Fruit fly (Drosophila melanogaster) whole organism, embryonic: ENCODE data around the gene Acp1.

Experiments used
- Adf1 ChIP-seq: fragments of 200-800 bp; sonication (Bioruptor generic); IDR thresholded peaks from 2 replicates; pipeline ENCODE4 v1.3.6; 2022; ENCODE audit warnings: missing biosample characterization, missing genetic modification characterization
- Atf-2 ChIP-seq: fragments of 200-800 bp; sonication (Bioruptor generic); optimal IDR thresholded peaks from 2 replicates; lab custom pipeline; 2016; ENCODE audit warnings: missing biosample characterization, missing genetic modification characterization
- Awh ChIP-seq: fragments of 200-800 bp; sonication (Bioruptor generic); IDR thresholded peaks from 2 replicates; pipeline ENCODE4, ENCODE4 v1.3.6; 2022; ENCODE audit warnings: missing biosample characterization, missing genetic modification characterization
- B-H1 ChIP-seq: fragments of 200-800 bp; sonication (Bioruptor generic); IDR thresholded peaks from 3 replicates; pipeline ENCODE4 v1.3.6; 2022; ENCODE audit warnings: missing biosample characterization, missing genetic modification characterization
- Blimp-1 ChIP-seq: fragments of 200-800 bp; sonication (Bioruptor generic); optimal IDR thresholded peaks from 3 replicates; lab custom pipeline; 2018; ENCODE audit warnings: missing biosample characterization, missing genetic modification characterization, mild to moderate bottlenecking, moderate library complexity, missing genetic modification reagents
- CG10147 ChIP-seq: fragments of 200-800 bp; sonication (Bioruptor generic); optimal IDR thresholded peaks from 2 replicates; lab custom pipeline; 2019; ENCODE audit warnings: missing biosample characterization, mild to moderate bottlenecking, missing genetic modification characterization, moderate library complexity
- CG10366 ChIP-seq: fragments of 200-800 bp; sonication (Bioruptor generic); IDR thresholded peaks from 2 replicates; pipeline ENCODE4 v1.3.6; 2022; ENCODE audit warnings: missing biosample characterization, missing genetic modification characterization
- CG10543 ChIP-seq: fragments of 200-800 bp; sonication (Bioruptor generic); optimal IDR thresholded peaks from 3 replicates; lab custom pipeline; 2017; ENCODE audit warnings: missing biosample characterization, mild to moderate bottlenecking, missing genetic modification characterization, moderate library complexity
- CG11085 ChIP-seq: fragments of 200-800 bp; sonication (Bioruptor generic); IDR thresholded peaks from 2 replicates; pipeline ENCODE4 v1.3.6; 2022; ENCODE audit warnings: missing biosample characterization, missing genetic modification characterization
- CG12104 ChIP-seq: fragments of 200-800 bp; sonication (Bioruptor generic); optimal IDR thresholded peaks from 3 replicates; lab custom pipeline; 2016; ENCODE audit warnings: missing biosample characterization, missing genetic modification characterization
- CG13424 ChIP-seq: fragments of 200-800 bp; sonication (Bioruptor generic); optimal IDR thresholded peaks from 2 replicates; lab custom pipeline; 2019; ENCODE audit warnings: missing biosample characterization, mild to moderate bottlenecking, missing genetic modification characterization, moderate library complexity
- CG17912 ChIP-seq: fragments of 200-800 bp; sonication (Bioruptor generic); optimal IDR thresholded peaks from 2 replicates; lab custom pipeline; 2018; ENCODE audit warnings: missing biosample characterization, mild to moderate bottlenecking, missing genetic modification characterization
- CG2120 ChIP-seq: fragments of 200-800 bp; sonication (Bioruptor generic); optimal IDR thresholded peaks from 3 replicates; lab custom pipeline; 2016; ENCODE audit warnings: missing biosample characterization, missing genetic modification characterization
- CG30403 ChIP-seq: fragments of 200-800 bp; sonication (Bioruptor generic); optimal IDR thresholded peaks from 3 replicates; lab custom pipeline; 2016; ENCODE audit warnings: missing biosample characterization, missing genetic modification characterization
- CG3281 ChIP-seq: fragments of 200-800 bp; sonication (Bioruptor generic); optimal IDR thresholded peaks from 3 replicates; lab custom pipeline; 2017; ENCODE audit warnings: missing biosample characterization, mild to moderate bottlenecking, missing genetic modification characterization
- CG34422 ChIP-seq: fragments of 200-800 bp; sonication (Bioruptor generic); IDR thresholded peaks from 3 replicates; pipeline ENCODE4 v1.3.6; 2022; ENCODE audit warnings: missing biosample characterization, missing genetic modification characterization
- CG5953 ChIP-seq: fragments of 200-800 bp; sonication (Bioruptor generic); IDR thresholded peaks from 2 replicates; pipeline ENCODE4 v1.3.6; 2022; ENCODE audit warnings: missing biosample characterization, missing genetic modification characterization
- E2f2 ChIP-seq: fragments of 200-800 bp; sonication (Bioruptor generic); IDR thresholded peaks from 2 replicates; pipeline ENCODE4 v1.3.6; 2022; ENCODE audit warnings: missing biosample characterization, missing genetic modification characterization
- GATAe ChIP-seq: fragments of 200-800 bp; sonication (Bioruptor generic); conservative IDR thresholded peaks from 2 replicates; pipeline ENCODE4 v1.3.6; 2022; ENCODE audit warnings: missing biosample characterization, missing genetic modification characterization
- HLH4C ChIP-seq: fragments of 200-800 bp; sonication (Bioruptor generic); IDR thresholded peaks from 3 replicates; pipeline ENCODE4 v1.3.6; 2022; ENCODE audit warnings: missing biosample characterization, missing genetic modification characterization; ENCODE audit not compliant: partially characterized antibody
- HLH54F ChIP-seq: fragments of 200-800 bp; sonication (Bioruptor generic); optimal IDR thresholded peaks from 3 replicates; lab custom pipeline; 2016; ENCODE audit warnings: missing biosample characterization, missing genetic modification characterization
- Hr39 ChIP-seq: fragments of >200 bp; optimal IDR thresholded peaks from 2 replicates; lab custom pipeline; 2017
- Hr51 ChIP-seq, 2 experiments: fragments of 200-800 bp; sonication (Bioruptor generic); optimal IDR thresholded peaks; 2 replicates in 1 of 2; 3 replicates in 1 of 2; lab custom pipeline; 2016 to 2018; ENCODE audit warnings: missing biosample characterization in 2 of 2, missing genetic modification characterization in 2 of 2, mild to moderate bottlenecking in 1 of 2, moderate library complexity in 1 of 2
- Hr78 ChIP-seq, 2 experiments: fragments of 200-800 bp in 1 of 2; fragments of >200 bp in 1 of 2; sonication (Bioruptor generic) in 1 of 2; optimal IDR thresholded peaks; 2 replicates each; lab custom pipeline; 2017 to 2019; ENCODE audit warnings: missing biosample characterization in 2 of 2, missing genetic modification characterization in 2 of 2, mild to moderate bottlenecking in 1 of 2, moderate library complexity in 1 of 2
- Hsf ChIP-seq: fragments of 200-800 bp; sonication (Bioruptor generic); optimal IDR thresholded peaks from 3 replicates; lab custom pipeline; 2016; ENCODE audit warnings: missing biosample characterization, missing genetic modification characterization
- Jarid2 ChIP-seq: fragments of 200-800 bp; sonication (Bioruptor generic); optimal IDR thresholded peaks from 3 replicates; lab custom pipeline; 2017; ENCODE audit warnings: mild to moderate bottlenecking, missing biosample characterization, missing genetic modification reagents, missing genetic modification characterization
- Neu2 ChIP-seq: fragments of 200-800 bp; sonication (Bioruptor generic); optimal IDR thresholded peaks from 3 replicates; lab custom pipeline; 2016; ENCODE audit warnings: missing biosample characterization, missing genetic modification characterization, borderline replicate concordance
- Opbp ChIP-seq: fragments of 200-800 bp; sonication (Bioruptor generic); IDR thresholded peaks from 3 replicates; pipeline ENCODE4 v1.3.6; 2022; ENCODE audit warnings: missing biosample characterization, missing genetic modification characterization; ENCODE audit not compliant: partially characterized antibody
- Rfx ChIP-seq: fragments of 200-800 bp; sonication (Bioruptor generic); IDR thresholded peaks from 2 replicates; pipeline ENCODE4 v1.3.6; 2022; ENCODE audit warnings: missing biosample characterization, missing genetic modification characterization
- chif ChIP-seq, 2 experiments: fragments of 200-800 bp; sonication (Bioruptor generic); optimal IDR thresholded peaks; 3 replicates each; lab custom pipeline; 2016; ENCODE audit warnings: missing biosample characterization in 2 of 2, missing genetic modification characterization in 2 of 2
- chinmo ChIP-seq: fragments of 200-800 bp; sonication (Bioruptor generic); IDR thresholded peaks from 4 replicates; pipeline ENCODE4 v1.3.6; 2022; ENCODE audit warnings: missing biosample characterization, missing genetic modification characterization; ENCODE audit not compliant: partially characterized antibody
- dmrt11E ChIP-seq: fragments of 200-800 bp; sonication (Bioruptor generic); optimal IDR thresholded peaks from 3 replicates; lab custom pipeline; 2018; ENCODE audit warnings: missing biosample characterization, mild to moderate bottlenecking, missing genetic modification characterization, moderate library complexity
- exex ChIP-seq: fragments of 200-800 bp; sonication (Bioruptor generic); optimal IDR thresholded peaks from 4 replicates; lab custom pipeline; 2018; ENCODE audit warnings: missing biosample characterization, mild to moderate bottlenecking, missing genetic modification characterization, moderate library complexity
- fd3F ChIP-seq: fragments of 200-800 bp; sonication (Bioruptor generic); optimal IDR thresholded peaks from 2 replicates; lab custom pipeline; 2018; ENCODE audit warnings: missing biosample characterization, mild to moderate bottlenecking, missing genetic modification characterization, moderate library complexity
- gce ChIP-seq: fragments of 200-800 bp; sonication (Bioruptor generic); IDR thresholded peaks from 3 replicates; pipeline ENCODE4 v1.3.6; 2022; ENCODE audit warnings: missing biosample characterization, missing genetic modification characterization
- luna ChIP-seq: fragments of 200-800 bp; sonication (Bioruptor generic); optimal IDR thresholded peaks from 2 replicates; lab custom pipeline; 2016; ENCODE audit warnings: missing biosample characterization, missing genetic modification characterization
- mam ChIP-seq: fragments of 200-800 bp; sonication (Bioruptor generic); optimal IDR thresholded peaks from 3 replicates; lab custom pipeline; 2016; ENCODE audit warnings: missing biosample characterization, missing genetic modification characterization
- odd ChIP-seq: fragments of 200-800 bp; sonication (Bioruptor generic); optimal IDR thresholded peaks from 2 replicates; lab custom pipeline; 2017; ENCODE audit warnings: missing biosample characterization, mild to moderate bottlenecking, missing genetic modification characterization
- pho ChIP-seq: fragments of 200-800 bp; sonication (Bioruptor generic); optimal IDR thresholded peaks from 2 replicates; lab custom pipeline; 2016; ENCODE audit warnings: missing biosample characterization, missing genetic modification characterization
- repo ChIP-seq: fragments of 200-800 bp; sonication (Bioruptor generic); optimal IDR thresholded peaks from 2 replicates; lab custom pipeline; 2016; ENCODE audit warnings: missing biosample characterization, missing genetic modification characterization
- salm ChIP-seq: fragments of 200-800 bp; sonication (Bioruptor generic); optimal IDR thresholded peaks from 2 replicates; lab custom pipeline; 2018; ENCODE audit warnings: missing biosample characterization, mild to moderate bottlenecking, missing genetic modification characterization
- sd ChIP-seq: fragments of 200-800 bp; sonication (Bioruptor generic); optimal IDR thresholded peaks from 3 replicates; lab custom pipeline; 2018; ENCODE audit warnings: missing biosample characterization, mild to moderate bottlenecking, missing genetic modification characterization, moderate library complexity
- seq ChIP-seq: fragments of 200-800 bp; sonication (Bioruptor generic); IDR thresholded peaks from 2 replicates; pipeline ENCODE4 v1.3.6; 2022; ENCODE audit warnings: missing biosample characterization, missing genetic modification characterization
- slp2 ChIP-seq: fragments of 200-800 bp; sonication (Bioruptor generic); optimal IDR thresholded peaks from 2 replicates; lab custom pipeline; 2016; ENCODE audit warnings: missing biosample characterization, missing genetic modification characterization
- so ChIP-seq: fragments of 200-800 bp; sonication (Bioruptor generic); IDR thresholded peaks from 3 replicates; pipeline ENCODE4 v1.3.6; 2022; ENCODE audit warnings: missing biosample characterization, missing genetic modification characterization
- sug ChIP-seq: fragments of 200-800 bp; optimal IDR thresholded peaks from 2 replicates; lab custom pipeline; 2019; ENCODE audit warnings: missing biosample characterization, mild to moderate bottlenecking, missing genetic modification characterization, moderate library complexity
- trh ChIP-seq: fragments of 200-800 bp; sonication (Bioruptor generic); optimal IDR thresholded peaks from 2 replicates; lab custom pipeline; 2016; ENCODE audit warnings: missing biosample characterization, missing genetic modification characterization
- zen2 ChIP-seq: fragments of 200-800 bp; sonication (Bioruptor generic); IDR thresholded peaks from 3 replicates; pipeline ENCODE4 v1.3.6; 2022; ENCODE audit warnings: missing biosample characterization, missing genetic modification characterization; ENCODE audit not compliant: partially characterized antibody
- zf30C ChIP-seq: fragments of 200-800 bp; sonication (Bioruptor generic); optimal IDR thresholded peaks from 3 replicates; lab custom pipeline; 2018; ENCODE audit warnings: missing biosample characterization, mild to moderate bottlenecking, missing genetic modification characterization

Acp1 gene

dm6 chr2L:7741437-7741836 is at the start of gene Acp1:
Gene Acp1 (minus strand): TSS chr2L:7741537.
- TF ChIP-seq Adf1 (GFP tag; lab: Robert Waterston, UW), result no peak
- TF ChIP-seq seq, result no peak
- TF ChIP-seq dmrt11E, result no peak
- TF ChIP-seq chif (GFP tag; optimal IDR thresholded peaks at IDR 0.05; lab: Kevin White, UChicago), result no peak
- no peak for TF ChIP-seq B-H1 (GFP tag; lab: Robert Waterston, UW)
- no peak for TF ChIP-seq CG17912
- no peak for TF ChIP-seq CG10366 (GFP tag; lab: Robert Waterston, UW)
- TF ChIP-seq fd3F, result no peak
- no peak for TF ChIP-seq so
- TF ChIP-seq CG11085 (GFP tag; lab: Robert Waterston, UW), result no peak
- TF ChIP-seq zf30C (GFP tag; lab: Kevin White, UChicago), result no peak
- TF ChIP-seq CG12104, result no peak
- no peak for TF ChIP-seq trh (GFP tag; lab: Kevin White, UChicago)
- no peak for TF ChIP-seq sug (tag; lab: Kevin White, UChicago)
- TF ChIP-seq CG5953 (GFP tag; lab: Robert Waterston, UW), result no peak
- TF ChIP-seq CG13424, result no peak
- TF ChIP-seq repo, result no peak
- TF ChIP-seq luna (GFP tag; lab: Kevin White, UChicago), result no peak
- no peak for TF ChIP-seq mam (GFP tag; lab: Kevin White, UChicago)
- TF ChIP-seq odd, result no peak

- peak; percentile 5 for TF ChIP-seq HLH54F
- peak; percentile 7 for TF ChIP-seq CG10147 (GFP tag; lab: Kevin White, UChicago)
- TF ChIP-seq Hr78 (GFP tag; optimal IDR thresholded peaks at IDR 0.05; lab: Kevin White, UChicago), result peak in 1 of 2 experiments; percentile 13
- no peak for TF ChIP-seq Neu2 (GFP tag; lab: Kevin White, UChicago)
- no peak for TF ChIP-seq salm (tag; lab: Kevin White, UChicago)
- peak; percentile 91 for TF ChIP-seq exex (tag; lab: Kevin White, UChicago)
- peak; percentile 59 for TF ChIP-seq Jarid2 (GFP tag; lab: Kevin White, UChicago)
- peak; percentile 92; the same call in 3 of the 4 replicates for TF ChIP-seq chinmo (GFP tag; lab: Robert Waterston, UW)
- TF ChIP-seq GATAe (GFP tag; lab: Robert Waterston, UW), result peak; percentile 66
- no peak for TF ChIP-seq E2f2 (GFP tag; lab: Robert Waterston, UW)
- TF ChIP-seq Hr51 (GFP tag; optimal IDR thresholded peaks at IDR 0.05; lab: Kevin White, UChicago), result peak in 1 of 2 experiments; percentile 31
- no peak for TF ChIP-seq CG3281 (GFP tag; lab: Kevin White, UChicago)
- peak; percentile 16 for TF ChIP-seq Atf-2
- peak; percentile 53 for TF ChIP-seq CG2120 (GFP tag; lab: Kevin White, UChicago)
- peak; percentile 7 for TF ChIP-seq pho
- TF ChIP-seq HLH4C (GFP tag; lab: Robert Waterston, UW), result 0 out of 3 replicates have a peak, but pooled peaks have one; percentile 7
- TF ChIP-seq Hsf (GFP tag; lab: Kevin White, UChicago), result peak; percentile 21
- no peak for TF ChIP-seq Blimp-1 (GFP tag; lab: Kevin White, UChicago)
- no peak for TF ChIP-seq slp2 (GFP tag; lab: Kevin White, UChicago)
- TF ChIP-seq CG10543 (GFP tag; lab: Kevin White, UChicago), result peak; percentile 21
- TF ChIP-seq gce (GFP tag; lab: Robert Waterston, UW), result 0 out of 3 replicates have a peak, but pooled peaks have one; percentile 26
- no peak for TF ChIP-seq Opbp (GFP tag; lab: Robert Waterston, UW)
- TF ChIP-seq Awh (GFP tag; lab: Robert Waterston, UW), result 0 out of 2 replicates have a peak, but pooled peaks have one; percentile 4
- peak; percentile 56; the same call in 2 of the 3 replicates for TF ChIP-seq CG34422 (GFP tag; lab: Robert Waterston, UW)
- no peak for TF ChIP-seq Hr39 (lab: Kevin White, UChicago)
- no peak for TF ChIP-seq zen2 (GFP tag; lab: Robert Waterston, UW)
- peak; percentile 33 for TF ChIP-seq CG30403 (GFP tag; lab: Kevin White, UChicago)
- 0 out of 2 replicates have a peak, but pooled peaks have one; percentile 15 for TF ChIP-seq Rfx (GFP tag; lab: Robert Waterston, UW)
- TF ChIP-seq sd (tag; lab: Kevin White, UChicago), result peak; percentile 25
These were observed 49.4 kb upstream of the Acp1 start, which contains the start of gene CG7149 for dm6 chr2L:7790448-7791355. Gene CG7149 (minus strand): TSS chr2L:7790557.
